Worm (Caenorhabditis elegans) whole organism, young adult: ENCODE data around the gene R12A1.3.

ENCODE experiments used
- C17E4.6 ChIP-seq: fragments of 200-800 bp; sonication (Bioruptor generic); IDR thresholded peaks from 2 replicates; pipeline ENCODE4 v1.3.6; 2022; ENCODE audit warnings: missing genetic modification reagents, missing genetic modification characterization, missing compliant biosample characterization
- hlh-26 ChIP-seq: fragments of 200-800 bp; sonication (Bioruptor generic); conservative IDR thresholded peaks from 2 replicates; pipeline ENCODE4 v1.3.6; 2022; ENCODE audit warnings: missing genetic modification reagents, missing genetic modification characterization, missing compliant biosample characterization
- hrde-1 ChIP-seq: sonication (generic microtip); optimal IDR thresholded peaks from 2 replicates; lab custom pipeline; 2016; ENCODE audit warnings: missing genetic modification characterization, mild to moderate bottlenecking, missing compliant biosample characterization, moderate library complexity, missing genotype, missing genetic modification reagents, borderline replicate concordance
- snpc-4 ChIP-seq, 5 experiments: fragments of 150-350 bp in 1 of 5; sonication (generic microtip) in 4 of 5; optimal IDR thresholded peaks; 2 replicates each; lab custom pipeline; 2014 to 2018; ENCODE audit warnings: missing genetic modification characterization in 5 of 5, missing biosample characterization in 3 of 5, antibody characterized with exemption in 2 of 5, mild to moderate bottlenecking in 2 of 5, missing compliant biosample characterization in 2 of 5, missing genotype in 2 of 5, moderate library complexity in 2 of 5, missing genetic modification reagents in 1 of 5

DNA sequence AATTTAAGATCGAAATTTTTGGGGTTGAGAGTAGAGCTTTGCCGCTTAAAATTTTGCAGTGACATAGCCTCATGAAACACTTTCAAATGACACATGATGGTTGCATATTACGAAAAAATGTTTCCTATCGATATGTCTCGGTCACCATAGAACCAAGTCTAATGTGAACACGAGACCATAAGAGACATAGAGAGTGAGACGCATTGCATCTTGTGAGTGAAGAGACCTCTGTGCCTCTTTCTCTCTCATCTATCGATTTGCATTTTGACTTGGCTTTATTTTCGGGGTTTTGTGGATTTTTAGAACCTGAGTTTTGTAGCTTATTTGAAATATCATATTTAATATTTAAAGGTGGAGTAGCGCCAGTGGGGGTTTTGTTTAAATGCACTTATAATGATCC is 41.4 kb upstream of the R12A1.3 start:
- no peak for TF ChIP-seq snpc-4 (GFP tag; optimal IDR thresholded peaks at IDR 0.05; lab: Kevin White, UChicago)
- no peak for TF ChIP-seq snpc-4 (tag; optimal IDR thresholded peaks at IDR 0.05; lab: Kevin White, UChicago)
- no peak for TF ChIP-seq hlh-26 (GFP tag; lab: Robert Waterston, UW)
- TF ChIP-seq C17E4.6 (GFP tag; lab: Robert Waterston, UW): no peak
- TF ChIP-seq hrde-1 (tag; lab: Kevin White, UChicago): no peak
